Worm (Caenorhabditis elegans) whole organism, midembryonic: ENCODE measurements around the gene cyp-25A1.
"Not testable (repeated sequence)": the region's sequence is repeated elsewhere in the genome, so short reads cannot be mapped to it uniquely, and the experiment has no call there.

ENCODE experiments used
- T22C8.4 ChIP-seq: fragments of 200-800 bp; sonication (Bioruptor generic); IDR thresholded peaks from 2 replicates; pipeline ENCODE4 v1.3.6; 2022; ENCODE audit warnings: missing genetic modification characterization, missing compliant biosample characterization
- cog-1 ChIP-seq: sonication (generic microtip); optimal IDR thresholded peaks from 2 replicates; lab custom pipeline; 2016; ENCODE audit warnings: missing genetic modification characterization, missing compliant biosample characterization
- flt-1 ChIP-seq: fragments of 200-800 bp; sonication (Bioruptor generic); IDR thresholded peaks from 2 replicates; pipeline ENCODE4 v1.3.6; 2022; ENCODE audit warnings: missing genetic modification characterization, missing compliant biosample characterization
- klf-2 ChIP-seq: fragments of 200-800 bp; sonication (Bioruptor generic); conservative IDR thresholded peaks from 2 replicates; pipeline ENCODE4 v1.3.6; 2022; ENCODE audit warnings: missing genetic modification reagents, missing genetic modification characterization, missing compliant biosample characterization
- med-1 ChIP-seq: sonication (generic microtip); optimal IDR thresholded peaks from 2 replicates; lab custom pipeline; 2017; ENCODE audit warnings: missing genetic modification characterization, mild to moderate bottlenecking, missing compliant biosample characterization, antibody characterized with exemption, missing genetic modification reagents; ENCODE audit not compliant: insufficient read depth
- ref-1 ChIP-seq: fragments of 200-800 bp; sonication (Bioruptor generic); conservative IDR thresholded peaks from 2 replicates; pipeline ENCODE4 v1.3.6; 2022; ENCODE audit warnings: missing genetic modification reagents, missing genetic modification characterization, missing compliant biosample characterization
- tab-1 ChIP-seq: fragments of 200-800 bp; sonication (Bioruptor generic); IDR thresholded peaks from 2 replicates; pipeline ENCODE4 v1.3.6; 2022; ENCODE audit warnings: missing genetic modification characterization, missing compliant biosample characterization
- ztf-23 ChIP-seq: fragments of 200-800 bp; sonication (Bioruptor generic); IDR thresholded peaks from 2 replicates; pipeline ENCODE4 v1.3.6; 2022; ENCODE audit warnings: missing genetic modification reagents, missing genetic modification characterization, missing compliant biosample characterization
- ztf-29 ChIP-seq: fragments of 200-800 bp; sonication (Bioruptor generic); IDR thresholded peaks from 2 replicates; pipeline ENCODE4 v1.3.6; 2022; ENCODE audit warnings: missing genetic modification reagents, missing genetic modification characterization, missing compliant biosample characterization

Gene cyp-25A1

ce11 chrIII:3839635-3840034 lies 7.2 kb downstream of the cyp-25A1 start, which contains the start of gene cyp-25A3:
Gene cyp-25A3 (minus strand): TSS chrIII:3839735.
- TF ChIP-seq flt-1 (GFP tag; lab: Robert Waterston, UW) (no peak), tab-1 (GFP tag; lab: Robert Waterston, UW) (no peak), cog-1 (tag; lab: Kevin White, UChicago) (no peak), T22C8.4 (no peak), med-1 (GFP tag; lab: Kevin White, UChicago) (no peak)

ce11 chrIII:3840279-3840678 lies 7.9 kb downstream of the cyp-25A1 start, which contains the start of gene C36A4.11:
Gene C36A4.11 (plus strand): TSS chrIII:3840579.
- TF ChIP-seq ref-1 (GFP tag; lab: Robert Waterston, UW); T22C8.4; cog-1 (tag; lab: Kevin White, UChicago): not testable (repeated sequence)

ce11 chrIII:3843514-3843913 lies 11.1 kb downstream of the cyp-25A1 start, which contains the start of gene C36A4.4:
Gene C36A4.4 (minus strand): TSS chrIII:3843614.
- not testable (repeated sequence) for TF ChIP-seq med-1 (GFP tag; lab: Kevin White, UChicago); cog-1 (tag; lab: Kevin White, UChicago); T22C8.4

- not testable (repeated sequence) for TF ChIP-seq tab-1, ztf-23, flt-1 (GFP tag; lab: Robert Waterston, UW)
Measured at ce11 chrIII:3844746-3845145, 12.4 kb downstream of the cyp-25A1 start, which contains the start of gene maph-1.3. Gene maph-1.3 (plus strand): TSS chrIII:3844893.

ce11 chrIII:3845708-3846107 lies 13.3 kb downstream of the cyp-25A1 start:
- 0 out of 2 replicates have a peak, but pooled peaks have one; percentile 13 for TF ChIP-seq T22C8.4

- TF ChIP-seq flt-1 (GFP tag; lab: Robert Waterston, UW) = 0 out of 2 replicates have a peak, but pooled peaks have one; percentile 36
Measured at ce11 chrIII:3852030-3852579, 19.7 kb downstream of the cyp-25A1 start, which contains the start of gene cyp-25A4. Gene cyp-25A4 (minus strand): TSS chrIII:3852080.

ce11 chrIII:3854868-3855267 lies 22.5 kb downstream of the cyp-25A1 start:
- TF ChIP-seq flt-1 (GFP tag; lab: Robert Waterston, UW) = peak; percentile 72
- peak; percentile 85 for TF ChIP-seq ztf-23 (GFP tag; lab: Robert Waterston, UW)
- TF ChIP-seq klf-2 (GFP tag; lab: Robert Waterston, UW) = 0 out of 2 replicates have a peak, but pooled peaks have one; percentile 57

- peak; percentile 54; the same call in 1 of the 2 replicates for TF ChIP-seq ztf-23 (GFP tag; lab: Robert Waterston, UW)
Measured at ce11 chrIII:3857007-3857406, 24.6 kb downstream of the cyp-25A1 start.

ce11 chrIII:3862918-3863385 lies 30.6 kb downstream of the cyp-25A1 start, which contains the start of gene brc-1:
Gene brc-1 (minus strand): TSS chrIII:3862968.
- TF ChIP-seq ztf-23 (GFP tag; lab: Robert Waterston, UW) (peak; percentile 71; the same call in 1 of the 2 replicates), med-1 (GFP tag; lab: Kevin White, UChicago) (no peak), tab-1 (GFP tag; lab: Robert Waterston, UW) (peak; percentile 29; the same call in 1 of the 2 replicates), T22C8.4 (peak; percentile 54; the same call in 1 of the 2 replicates), cog-1 (tag; lab: Kevin White, UChicago) (peak; percentile 42), flt-1 (GFP tag; lab: Robert Waterston, UW) (peak; percentile 55; the same call in 1 of the 2 replicates), klf-2 (GFP tag; lab: Robert Waterston, UW) (no peak)

- TF ChIP-seq med-1 (GFP tag; lab: Kevin White, UChicago) = no peak
- TF ChIP-seq flt-1 (GFP tag; lab: Robert Waterston, UW) = no peak
- no peak for TF ChIP-seq T22C8.4
- TF ChIP-seq cog-1 (tag; lab: Kevin White, UChicago) = no peak
- no peak for TF ChIP-seq ref-1 (GFP tag; lab: Robert Waterston, UW)
Measured at ce11 chrIII:3863814-3864507, 31.6 kb downstream of the cyp-25A1 start, which contains the start of gene acs-19. Gene acs-19 (plus strand): TSS chrIII:3864489.

ce11 chrIII:3867378-3867904 lies 35.0 kb downstream of the cyp-25A1 start, which contains the start of gene rpl-3:
Gene rpl-3 (plus strand): TSS chrIII:3867854.
- TF ChIP-seq cog-1 (tag; lab: Kevin White, UChicago) (peak; percentile 100), med-1 (GFP tag; lab: Kevin White, UChicago) (peak; percentile 69), flt-1 (GFP tag; lab: Robert Waterston, UW) (peak; percentile 99), ref-1 (GFP tag; lab: Robert Waterston, UW) (peak; percentile 70), T22C8.4 (peak; percentile 96), ztf-23 (GFP tag; lab: Robert Waterston, UW) (peak; percentile 98), klf-2 (GFP tag; lab: Robert Waterston, UW) (peak; percentile 91), ztf-29 (peak; percentile 98), tab-1 (GFP tag; lab: Robert Waterston, UW) (peak; percentile 88; the same call in 1 of the 2 replicates)
